Worm (Caenorhabditis elegans) whole organism, midembryonic: ENCODE data around the gene tkr-3.

Experiments used
- T22C8.4 ChIP-seq: fragments of 200-800 bp; sonication (Bioruptor generic); IDR thresholded peaks from 2 replicates; pipeline ENCODE4 v1.3.6; 2022; ENCODE audit warnings: missing genetic modification characterization, missing compliant biosample characterization
- cog-1 ChIP-seq: sonication (generic microtip); optimal IDR thresholded peaks from 2 replicates; lab custom pipeline; 2016; ENCODE audit warnings: missing genetic modification characterization, missing compliant biosample characterization
- flt-1 ChIP-seq: fragments of 200-800 bp; sonication (Bioruptor generic); IDR thresholded peaks from 2 replicates; pipeline ENCODE4 v1.3.6; 2022; ENCODE audit warnings: missing genetic modification characterization, missing compliant biosample characterization
- klf-2 ChIP-seq: fragments of 200-800 bp; sonication (Bioruptor generic); conservative IDR thresholded peaks from 2 replicates; pipeline ENCODE4 v1.3.6; 2022; ENCODE audit warnings: missing genetic modification reagents, missing genetic modification characterization, missing compliant biosample characterization
- med-1 ChIP-seq: sonication (generic microtip); optimal IDR thresholded peaks from 2 replicates; lab custom pipeline; 2017; ENCODE audit warnings: missing genetic modification characterization, mild to moderate bottlenecking, missing compliant biosample characterization, antibody characterized with exemption, missing genetic modification reagents; ENCODE audit not compliant: insufficient read depth
- ref-1 ChIP-seq: fragments of 200-800 bp; sonication (Bioruptor generic); conservative IDR thresholded peaks from 2 replicates; pipeline ENCODE4 v1.3.6; 2022; ENCODE audit warnings: missing genetic modification reagents, missing genetic modification characterization, missing compliant biosample characterization
- tab-1 ChIP-seq: fragments of 200-800 bp; sonication (Bioruptor generic); IDR thresholded peaks from 2 replicates; pipeline ENCODE4 v1.3.6; 2022; ENCODE audit warnings: missing genetic modification characterization, missing compliant biosample characterization
- ztf-23 ChIP-seq: fragments of 200-800 bp; sonication (Bioruptor generic); IDR thresholded peaks from 2 replicates; pipeline ENCODE4 v1.3.6; 2022; ENCODE audit warnings: missing genetic modification reagents, missing genetic modification characterization, missing compliant biosample characterization
- ztf-29 ChIP-seq: fragments of 200-800 bp; sonication (Bioruptor generic); IDR thresholded peaks from 2 replicates; pipeline ENCODE4 v1.3.6; 2022; ENCODE audit warnings: missing genetic modification reagents, missing genetic modification characterization, missing compliant biosample characterization

Gene tkr-3

ce11 chrIV:5103229-5103894 is 18.5 kb downstream of the tkr-3 start, which contains the start of gene C02B10.3:
Gene C02B10.3 (minus strand): TSS chrIV:5103279.
- TF ChIP-seq cog-1 (no peak), tab-1 (GFP tag; lab: Robert Waterston, UW) (no peak), ztf-29 (GFP tag; lab: Robert Waterston, UW) (no peak), med-1 (GFP tag; lab: Kevin White, UChicago) (no peak), klf-2 (GFP tag; lab: Robert Waterston, UW) (no peak), flt-1 (GFP tag; lab: Robert Waterston, UW) (no peak), T22C8.4 (no peak)

DNA sequence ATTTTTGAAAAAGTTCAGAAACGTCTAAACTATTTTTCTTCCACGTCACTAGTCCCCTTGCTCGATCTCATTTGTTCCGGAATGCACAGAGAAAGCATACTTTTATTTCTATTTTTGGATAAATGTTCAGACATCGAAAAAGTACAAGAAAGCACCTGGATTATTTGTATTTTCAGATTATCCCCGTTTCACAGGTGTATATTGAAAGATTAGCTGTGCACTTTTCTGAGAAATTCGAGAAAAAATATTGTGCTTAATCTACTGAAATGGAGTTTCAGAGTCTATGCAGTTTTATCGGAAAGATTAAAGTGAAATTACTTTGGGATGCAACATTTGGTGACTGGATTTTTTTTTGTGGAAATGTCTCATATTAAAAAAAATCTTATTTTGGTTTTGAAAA is 19.9 kb downstream of the tkr-3 start:
- TF ChIP-seq klf-2 (GFP tag; lab: Robert Waterston, UW) (no peak), ref-1 (no peak), ztf-23 (GFP tag; lab: Robert Waterston, UW) (no peak)

DNA sequence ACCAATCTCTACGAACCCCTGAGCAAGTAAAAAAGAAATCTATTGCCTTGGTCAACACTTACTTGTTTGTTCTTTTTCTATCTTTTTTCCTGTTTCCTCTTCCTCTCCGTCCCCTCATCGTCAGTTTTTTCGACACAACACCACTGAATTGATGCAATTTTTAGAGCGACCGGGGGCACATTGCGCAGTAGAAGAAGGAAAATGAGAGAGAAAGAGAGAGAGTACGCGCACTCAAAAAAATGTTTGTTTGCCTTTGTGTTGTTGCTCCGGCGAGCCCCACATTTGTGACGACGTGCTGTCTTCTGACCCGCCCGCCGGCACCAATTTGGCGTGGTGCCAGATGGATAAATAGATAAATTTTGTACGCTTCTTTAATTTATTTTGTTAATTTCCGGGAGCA is 21.8 kb downstream of the tkr-3 start:
- TF ChIP-seq med-1 (GFP tag; lab: Kevin White, UChicago), result no peak
- TF ChIP-seq ztf-23 (GFP tag; lab: Robert Waterston, UW), result peak; percentile 52; the same call in 1 of the 2 replicates
- TF ChIP-seq tab-1 (GFP tag; lab: Robert Waterston, UW), result no peak
- TF ChIP-seq cog-1, result no peak
- no peak for TF ChIP-seq T22C8.4
- no peak for TF ChIP-seq ztf-29 (GFP tag; lab: Robert Waterston, UW)

DNA sequence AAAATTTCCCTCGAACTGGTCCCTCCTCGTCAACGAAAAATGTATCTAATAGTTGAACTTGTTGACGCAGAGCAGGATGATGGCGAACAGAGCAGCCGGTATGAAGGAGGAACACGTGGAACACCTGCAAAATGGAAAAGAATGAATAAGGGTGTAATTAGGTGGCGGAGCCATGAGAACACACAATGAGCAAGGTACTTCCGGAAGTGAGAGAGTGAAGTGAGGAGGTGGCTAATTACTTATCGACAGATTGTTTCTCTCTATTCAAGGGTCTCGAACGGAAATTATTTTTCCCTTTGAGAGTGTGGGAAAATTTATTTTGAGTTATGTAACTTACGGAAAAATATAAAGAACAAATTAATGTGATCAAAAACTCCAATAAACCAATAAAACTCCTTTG is 28.4 kb downstream of the tkr-3 start:
- TF ChIP-seq tab-1 (GFP tag; lab: Robert Waterston, UW) (no peak), T22C8.4 (no peak)

ce11 chrIV:5090993-5091793 is 30.7 kb downstream of the tkr-3 start, which contains the start of the genes snpn-1 and C02B10.4:
Gene snpn-1 (minus strand): TSS chrIV:5091043.
Gene C02B10.4 (plus strand): TSS chrIV:5091586.
- peak; percentile 60; the same call in 1 of the 2 replicates for TF ChIP-seq T22C8.4
- no peak for TF ChIP-seq ref-1

- no peak for TF ChIP-seq klf-2 (GFP tag; lab: Robert Waterston, UW)
- no peak for TF ChIP-seq cog-1
- no peak for TF ChIP-seq T22C8.4
- TF ChIP-seq ztf-23 (GFP tag; lab: Robert Waterston, UW), result no peak
- TF ChIP-seq ztf-29 (GFP tag; lab: Robert Waterston, UW), result no peak
- no peak for TF ChIP-seq flt-1 (GFP tag; lab: Robert Waterston, UW)
- no peak for TF ChIP-seq tab-1 (GFP tag; lab: Robert Waterston, UW)
- TF ChIP-seq ref-1, result no peak
- no peak for TF ChIP-seq med-1 (GFP tag; lab: Kevin White, UChicago)
Observed at ce11 chrIV:5088814-5089322, 33.0 kb downstream of the tkr-3 start, which contains the start of gene ivd-1. Gene ivd-1 (minus strand): TSS chrIV:5088864.

DNA sequence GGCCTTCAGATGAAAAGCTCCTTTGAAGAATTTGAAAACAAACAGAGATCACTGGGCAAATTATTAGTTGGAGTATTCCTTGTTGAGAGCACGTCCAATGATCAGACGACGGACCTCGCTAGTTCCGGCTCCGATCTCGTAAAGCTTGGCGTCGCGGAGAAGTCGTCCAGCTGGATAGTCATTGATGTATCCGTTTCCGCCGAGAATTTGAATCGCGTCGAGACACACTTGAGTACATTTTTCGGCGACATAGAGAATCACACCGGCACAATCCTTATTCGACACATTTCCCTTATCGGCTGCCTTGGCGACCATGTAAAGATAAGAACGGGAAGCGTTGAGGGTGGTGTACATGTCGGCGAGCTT is 35.0 kb downstream of the tkr-3 start:
- no peak for TF ChIP-seq ref-1
- TF ChIP-seq flt-1 (GFP tag; lab: Robert Waterston, UW), result 0 out of 2 replicates have a peak, but pooled peaks have one; percentile 4

DNA sequence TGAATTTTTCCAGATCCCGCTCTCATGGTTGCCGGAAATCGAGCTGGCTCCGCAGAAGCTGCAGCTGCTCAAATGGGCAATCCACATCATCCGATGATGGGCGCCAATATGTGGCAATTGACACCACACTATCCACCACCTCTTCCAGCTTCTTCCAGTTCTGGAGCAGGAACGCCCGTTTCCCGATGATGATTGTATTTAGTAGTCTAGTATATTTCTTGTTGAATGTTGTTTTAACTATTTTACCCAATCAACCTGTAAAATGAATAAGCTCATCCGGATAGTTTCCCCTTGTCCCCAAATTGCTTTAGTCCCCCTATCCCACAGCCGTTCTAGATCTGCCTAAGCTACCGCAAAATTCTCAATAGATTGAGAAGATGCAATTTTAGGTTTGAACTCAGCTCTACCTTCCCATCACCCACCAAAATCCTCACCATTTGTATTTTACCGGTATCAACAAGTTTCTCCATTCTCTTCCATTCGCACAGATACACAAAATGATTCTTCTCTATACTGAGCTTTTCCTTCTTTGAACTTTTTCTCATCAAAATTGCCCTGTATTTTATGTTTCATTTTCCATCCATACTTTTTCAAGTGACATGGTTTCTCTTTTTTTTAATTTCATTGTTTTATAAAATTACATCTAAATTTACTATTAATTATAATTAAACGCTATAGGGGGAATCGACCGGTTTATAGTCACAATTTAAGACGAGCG is 35.5 kb downstream of the tkr-3 start:
- no peak for TF ChIP-seq tab-1 (GFP tag; lab: Robert Waterston, UW)
- no peak for TF ChIP-seq ref-1
- no peak for TF ChIP-seq T22C8.4
- no peak for TF ChIP-seq med-1 (GFP tag; lab: Kevin White, UChicago)
- TF ChIP-seq ztf-29 (GFP tag; lab: Robert Waterston, UW), result no peak
- TF ChIP-seq klf-2 (GFP tag; lab: Robert Waterston, UW), result no peak
- no peak for TF ChIP-seq cog-1
- TF ChIP-seq ztf-23 (GFP tag; lab: Robert Waterston, UW), result no peak
- no peak for TF ChIP-seq flt-1 (GFP tag; lab: Robert Waterston, UW)

DNA sequence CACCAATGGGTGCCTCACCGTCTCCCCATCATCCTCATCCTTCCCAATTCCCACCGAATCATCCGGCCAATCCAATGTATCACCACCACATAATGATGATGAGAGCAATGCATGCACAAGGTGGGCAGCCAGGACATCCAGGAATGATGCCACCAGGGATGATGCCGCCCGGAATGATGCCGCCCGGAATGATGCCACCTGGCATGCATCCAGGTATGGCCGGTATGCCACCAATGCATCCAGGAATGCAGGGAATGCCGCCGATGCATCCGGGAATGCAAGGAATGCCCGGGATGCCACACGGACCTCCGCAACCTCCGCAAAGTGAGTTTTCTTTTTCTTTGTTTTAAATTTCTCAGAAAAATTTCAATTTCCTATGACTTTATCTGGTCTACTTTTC is 36.1 kb downstream of the tkr-3 start:
- TF ChIP-seq tab-1 (GFP tag; lab: Robert Waterston, UW) (no peak), flt-1 (GFP tag; lab: Robert Waterston, UW) (peak; percentile 15; the same call in 1 of the 2 replicates)

ce11 chrIV:5083832-5084231 is 38.1 kb downstream of the tkr-3 start:
- TF ChIP-seq ref-1 (no peak), ztf-29 (GFP tag; lab: Robert Waterston, UW) (no peak), T22C8.4 (no peak), tab-1 (GFP tag; lab: Robert Waterston, UW) (no peak), klf-2 (GFP tag; lab: Robert Waterston, UW) (no peak), cog-1 (no peak), med-1 (GFP tag; lab: Kevin White, UChicago) (no peak), ztf-23 (GFP tag; lab: Robert Waterston, UW) (no peak), flt-1 (GFP tag; lab: Robert Waterston, UW) (no peak)
